Worm (Caenorhabditis elegans) whole organism, dauer: Measurements from ENCODE around the gene F27E5.3.

Experiments used
- unc-62 ChIP-seq: sonication (generic microtip); optimal IDR thresholded peaks from 2 replicates; lab custom pipeline; 2017; ENCODE audit warnings: missing biosample characterization, missing genetic modification reagents, missing genetic modification characterization

Gene F27E5.3

ce11 chrII:10139177-10139640, 4.8 kb downstream of the F27E5.3 start, which contains the start of gene asah-2:
asah-2 (plus strand) TSS chrII:10139590.
- no peak for TF ChIP-seq unc-62 (GFP tag; lab: Kevin White, UChicago)

ce11 chrII:10137358-10137757, 6.6 kb downstream of the F27E5.3 start, which contains the start of gene phg-1:
phg-1 (plus strand) TSS chrII:10137658.
- TF ChIP-seq unc-62 (GFP tag; lab: Kevin White, UChicago): no peak

- no peak for TF ChIP-seq unc-62 (GFP tag; lab: Kevin White, UChicago)
Observed at ce11 chrII:10136771-10137170, 7.2 kb downstream of the F27E5.3 start.

- TF ChIP-seq unc-62 (GFP tag; lab: Kevin White, UChicago): no peak
Observed at ce11 chrII:10134285-10134995, 9.6 kb downstream of the F27E5.3 start, which contains the start of gene F27E5.9. F27E5.9 (plus strand) TSS chrII:10134945.

DNA sequence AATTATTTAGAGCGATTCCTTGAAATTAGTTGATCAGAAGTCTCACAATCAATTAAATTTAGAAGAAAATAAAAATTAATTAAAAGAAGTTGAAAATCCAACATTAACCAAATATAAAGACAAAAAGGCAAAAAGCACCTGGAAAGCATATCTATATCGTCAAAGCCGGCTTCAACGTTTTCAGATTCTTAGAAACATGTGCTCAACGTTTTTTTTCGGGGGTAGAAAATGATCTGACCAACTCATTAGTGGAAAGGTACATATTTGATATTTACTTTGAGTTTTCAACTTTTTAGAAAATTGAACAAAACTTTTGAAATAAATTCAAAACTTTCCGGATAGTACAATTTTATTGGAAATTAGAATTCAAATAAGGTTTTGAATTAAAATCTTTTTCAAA, 11.2 kb downstream of the F27E5.3 start:
- no peak for TF ChIP-seq unc-62 (GFP tag; lab: Kevin White, UChicago)

DNA sequence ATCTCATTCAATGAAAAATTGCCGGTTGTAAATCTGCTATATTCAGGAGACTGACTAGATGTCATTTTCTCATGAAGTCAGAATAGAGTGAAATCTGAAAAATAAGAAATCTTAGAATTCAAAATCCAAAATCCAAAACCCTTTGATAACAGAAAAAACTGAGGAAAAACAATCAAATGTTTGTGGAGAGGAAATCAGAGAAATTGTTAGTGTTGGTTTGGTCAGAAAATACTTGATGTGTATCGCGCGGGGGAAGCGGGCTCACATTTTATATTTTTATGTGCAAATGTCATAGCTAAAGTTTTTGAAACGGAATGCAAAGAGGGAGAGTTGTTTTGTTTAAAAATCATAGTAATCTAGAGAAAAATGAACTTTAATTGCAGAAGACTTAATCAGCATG, 12.2 kb downstream of the F27E5.3 start, which contains the start of gene F27E5.5:
F27E5.5 (minus strand) TSS at position 101 of the 400 bp plus-strand sequence.
- TF ChIP-seq unc-62 (GFP tag; lab: Kevin White, UChicago): no peak

ce11 chrII:10127389-10127788, 16.6 kb downstream of the F27E5.3 start, which contains the start of gene F27E5.8:
F27E5.8 (minus strand) TSS chrII:10127489.
- TF ChIP-seq unc-62 (GFP tag; lab: Kevin White, UChicago): no peak

DNA sequence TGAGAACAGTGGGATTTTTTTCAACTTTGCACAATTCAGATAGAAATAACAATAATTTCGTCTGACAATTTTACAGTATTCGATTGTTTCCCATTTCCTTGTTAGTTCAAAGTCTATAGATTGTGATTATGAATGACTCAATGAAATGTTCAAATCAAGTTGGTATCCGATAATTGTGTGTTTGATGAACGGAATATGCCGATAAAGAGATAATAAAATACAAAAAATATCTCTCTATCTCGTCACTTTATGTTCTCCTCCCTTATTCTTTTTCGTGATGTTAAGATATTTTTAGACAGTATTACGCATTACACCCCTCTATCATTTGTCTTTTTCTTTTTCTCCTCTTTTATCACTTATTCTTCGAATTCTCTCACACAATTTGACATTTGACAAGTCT, 21.5 kb downstream of the F27E5.3 start, which contains the start of gene F27E5.7:
F27E5.7 (plus strand) TSS at position 301 of the 400 bp plus-strand sequence.
- no peak for TF ChIP-seq unc-62 (GFP tag; lab: Kevin White, UChicago)

ce11 chrII:10121725-10122124, 22.3 kb downstream of the F27E5.3 start, which contains the start of gene lov-1:
lov-1 (minus strand) TSS chrII:10121825.
- TF ChIP-seq unc-62 (GFP tag; lab: Kevin White, UChicago): no peak

DNA sequence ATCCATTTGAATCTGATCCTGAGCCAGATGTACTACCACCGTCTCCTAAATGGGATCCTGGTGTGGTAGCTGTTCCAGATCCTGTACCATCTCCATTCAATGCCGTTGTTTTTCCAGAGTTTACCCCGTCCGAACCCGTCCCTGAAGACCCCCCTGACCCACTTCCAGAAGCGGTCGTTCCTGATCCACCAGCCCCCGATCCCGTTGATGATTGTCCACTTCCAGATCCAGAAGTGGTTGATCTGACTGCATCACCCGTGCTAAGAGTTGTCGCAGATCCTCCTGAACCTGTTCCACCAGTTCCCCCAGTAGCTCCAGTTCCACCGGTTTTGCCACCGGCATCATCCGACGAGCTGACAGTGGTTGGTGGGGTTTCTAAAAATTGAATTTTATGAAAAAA, 27.3 kb downstream of the F27E5.3 start:
- TF ChIP-seq unc-62 (GFP tag; lab: Kevin White, UChicago): no peak

DNA sequence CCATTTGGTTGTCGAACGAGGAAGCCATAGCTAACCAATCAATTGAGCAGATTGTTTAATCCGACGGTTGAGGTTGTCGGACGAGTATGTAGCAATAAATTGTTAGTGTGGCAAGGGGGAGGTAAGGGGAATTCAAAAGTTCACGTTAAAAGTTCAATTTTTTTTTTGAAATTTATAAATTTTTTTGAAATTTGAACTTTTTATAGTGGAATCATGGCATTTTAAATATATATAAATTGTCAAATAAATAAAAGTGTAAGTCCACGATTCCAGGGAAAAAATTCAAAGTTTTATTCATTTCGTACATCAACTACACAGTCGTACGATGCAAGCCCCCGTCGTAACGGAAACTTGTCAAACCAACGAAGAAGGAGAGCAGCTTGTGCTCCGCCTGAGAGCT, 35.6 kb downstream of the F27E5.3 start, which contains the start of the genes ZK945.7 and ZK945.8:
ZK945.7 (minus strand) TSS at position 101 of the 400 bp plus-strand sequence.
ZK945.8 (plus strand) TSS at position 275 of the 400 bp plus-strand sequence.
- no peak for TF ChIP-seq unc-62 (GFP tag; lab: Kevin White, UChicago)

DNA sequence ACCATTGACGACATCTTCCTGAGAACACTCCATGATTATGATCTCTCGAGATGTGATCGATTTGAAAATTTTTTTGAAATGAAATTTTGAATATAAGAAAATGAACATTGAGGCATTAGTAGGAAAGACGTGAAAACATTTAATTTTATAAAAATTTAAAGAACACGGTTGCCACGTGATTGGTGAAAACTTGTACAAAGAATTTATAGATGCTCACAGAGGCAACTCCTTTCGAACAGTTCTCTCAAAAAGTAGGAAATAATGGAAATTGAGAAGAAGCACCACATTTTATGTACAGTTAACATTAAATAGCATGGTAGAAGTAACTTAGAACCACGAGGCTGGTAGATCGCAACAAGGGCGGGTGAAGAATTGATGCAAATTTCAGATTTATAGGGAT, 37.1 kb downstream of the F27E5.3 start, which contains the start of gene ZK945.6:
ZK945.6 (minus strand) TSS at position 101 of the 400 bp plus-strand sequence.
- TF ChIP-seq unc-62 (GFP tag; lab: Kevin White, UChicago): no peak

- no peak for TF ChIP-seq unc-62 (GFP tag; lab: Kevin White, UChicago)
Observed at ce11 chrII:10105604-10106003, 38.4 kb downstream of the F27E5.3 start, which contains the start of gene ZK945.4. ZK945.4 (minus strand) TSS chrII:10105704.

DNA sequence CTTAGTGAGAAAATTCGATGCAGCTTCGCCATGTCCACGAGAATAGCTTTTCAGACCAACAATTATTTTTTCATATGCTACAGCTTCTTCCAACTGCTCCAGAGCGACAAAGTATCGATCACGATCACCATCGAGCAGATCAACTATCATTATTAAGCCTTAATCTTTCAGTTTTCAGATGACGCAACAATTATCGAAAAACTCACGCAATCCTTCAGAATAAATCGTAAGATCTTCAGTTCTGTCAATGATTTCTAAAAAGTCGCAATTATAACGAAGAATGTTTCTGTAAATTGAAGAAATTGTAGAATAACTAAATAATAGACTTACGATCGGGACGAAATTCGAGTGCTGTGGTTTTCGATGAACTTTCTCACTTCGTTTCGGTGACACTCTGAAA, 40.8 kb downstream of the F27E5.3 start:
- TF ChIP-seq unc-62 (GFP tag; lab: Kevin White, UChicago): no peak

ce11 chrII:10099804-10100360, 44.1 kb downstream of the F27E5.3 start, which contains the start of the genes pas-7 and puf-12:
pas-7 (minus strand) TSS chrII:10099854.
puf-12 (plus strand) TSS chrII:10100310.
- no peak for TF ChIP-seq unc-62 (GFP tag; lab: Kevin White, UChicago)

- no peak for TF ChIP-seq unc-62 (GFP tag; lab: Kevin White, UChicago)
Observed at ce11 chrII:10099072-10099471, 44.9 kb downstream of the F27E5.3 start.
